Worm (Caenorhabditis elegans) whole organism, early embryonic: ENCODE measurements around the gene srh-34.

Source experiments
- B0310.2 ChIP-seq: sonication (generic microtip); optimal IDR thresholded peaks from 2 replicates; lab custom pipeline; 2016; ENCODE audit warnings: mild to moderate bottlenecking, missing genetic modification characterization, missing compliant biosample characterization
- F13C5.2 ChIP-seq: sonication (generic microtip); optimal IDR thresholded peaks from 2 replicates; lab custom pipeline; 2017; ENCODE audit warnings: mild to moderate bottlenecking, missing genetic modification characterization, inconsistent platforms, missing compliant biosample characterization
- aly-1 ChIP-seq: sonication (generic microtip); optimal IDR thresholded peaks from 2 replicates; lab custom pipeline; 2016; ENCODE audit warnings: missing genetic modification characterization, missing compliant biosample characterization
- ama-1 ChIP-seq: fragments of 150-350 bp; optimal IDR thresholded peaks from 2 replicates; lab custom pipeline; 2014
- ceh-13 ChIP-seq: fragments of 200-800 bp; sonication (Bioruptor generic); optimal IDR thresholded peaks from 2 replicates; lab custom pipeline; 2018; ENCODE audit warnings: mild to moderate bottlenecking, missing genetic modification characterization, missing compliant biosample characterization
- ceh-36 ChIP-seq: sonication (generic microtip); optimal IDR thresholded peaks from 2 replicates; lab custom pipeline; 2016; ENCODE audit warnings: missing genetic modification characterization, inconsistent platforms, missing compliant biosample characterization
- ets-7 ChIP-seq: sonication (generic microtip); optimal IDR thresholded peaks from 2 replicates; lab custom pipeline; 2016; ENCODE audit warnings: missing genotype, missing genetic modification characterization, missing compliant biosample characterization
- flt-1 ChIP-seq: fragments of 200-800 bp; sonication (Bioruptor generic); IDR thresholded peaks from 2 replicates; pipeline ENCODE4 v1.3.6; 2022; ENCODE audit warnings: missing genetic modification characterization, missing compliant biosample characterization
- hmbx-1 ChIP-seq: sonication (generic microtip); optimal IDR thresholded peaks from 2 replicates; lab custom pipeline; 2016; ENCODE audit warnings: mild to moderate bottlenecking, missing genetic modification characterization, missing compliant biosample characterization
- hmg-4 ChIP-seq: fragments of 200-800 bp; sonication (Bioruptor generic); optimal IDR thresholded peaks from 2 replicates; lab custom pipeline; 2018; ENCODE audit warnings: mild to moderate bottlenecking, missing genetic modification characterization, missing compliant biosample characterization
- hnd-1 ChIP-seq: sonication (generic microtip); optimal IDR thresholded peaks from 2 replicates; lab custom pipeline; 2016; ENCODE audit warnings: missing genetic modification characterization, missing compliant biosample characterization
- pes-1 ChIP-seq: fragments of 200-800 bp; sonication (Bioruptor generic); IDR thresholded peaks from 2 replicates; pipeline ENCODE4 v1.3.6; 2022; ENCODE audit warnings: missing genetic modification reagents, missing genetic modification characterization, missing compliant biosample characterization
- scrt-1 ChIP-seq: fragments of 200-800 bp; sonication (Bioruptor generic); IDR thresholded peaks from 2 replicates; pipeline ENCODE4 v1.3.6; 2022; ENCODE audit warnings: missing genetic modification characterization, missing compliant biosample characterization
- sea-1 ChIP-seq: fragments of 200-800 bp; sonication (Bioruptor generic); conservative IDR thresholded peaks from 2 replicates; pipeline ENCODE4 v1.3.6; 2022; ENCODE audit warnings: missing genetic modification characterization, missing compliant biosample characterization
- tbx-11 ChIP-seq: fragments of 200-800 bp; sonication (Bioruptor generic); IDR thresholded peaks from 2 replicates; pipeline ENCODE4 v1.3.6; 2022; ENCODE audit warnings: missing genetic modification characterization, missing compliant biosample characterization
- tbx-37 ChIP-seq: fragments of 200-800 bp; sonication (Bioruptor generic); conservative IDR thresholded peaks from 2 replicates; pipeline ENCODE4 v1.3.6; 2022; ENCODE audit warnings: missing genetic modification reagents, missing genetic modification characterization, missing compliant biosample characterization
- tra-4 ChIP-seq: sonication (generic microtip); optimal IDR thresholded peaks from 2 replicates; lab custom pipeline; 2017; ENCODE audit warnings: missing genetic modification characterization, missing compliant biosample characterization

The srh-34 gene

ce11 chrV:450757-451501 lies 4.5 kb upstream of the srh-34 start, which contains the start of gene nhr-123:
Gene nhr-123 (plus strand): TSS chrV:451451.
- TF ChIP-seq flt-1 (GFP tag; lab: Robert Waterston, UW) (no peak), ceh-36 (no peak), B0310.2 (tag; lab: Kevin White, UChicago) (no peak), scrt-1 (GFP tag; lab: Robert Waterston, UW) (no peak), hnd-1 (tag; lab: Kevin White, UChicago) (no peak), ceh-13 (GFP tag; lab: Kevin White, UChicago) (no peak), ets-7 (tag; lab: Kevin White, UChicago) (no peak), pes-1 (GFP tag; lab: Robert Waterston, UW) (no peak), F13C5.2 (no peak), hmg-4 (GFP tag; lab: Kevin White, UChicago) (no peak), sea-1 (GFP tag; lab: Robert Waterston, UW) (no peak), hmbx-1 (tag; lab: Kevin White, UChicago) (no peak), tra-4 (tag; lab: Kevin White, UChicago) (no peak), tbx-37 (GFP tag; lab: Robert Waterston, UW) (no peak), ama-1 (lab: Kevin White, UChicago) (no peak), tbx-11 (GFP tag; lab: Robert Waterston, UW) (no peak), aly-1 (tag; lab: Kevin White, UChicago) (no peak)

ce11 chrV:449685-450084 lies 3.2 kb upstream of the srh-34 start, which contains the start of gene M02H5.8:
Gene M02H5.8 (plus strand): TSS chrV:449981.
- TF ChIP-seq pes-1 (GFP tag; lab: Robert Waterston, UW) (no peak), ama-1 (lab: Kevin White, UChicago) (no peak), sea-1 (GFP tag; lab: Robert Waterston, UW) (no peak), tbx-37 (GFP tag; lab: Robert Waterston, UW) (no peak), ets-7 (tag; lab: Kevin White, UChicago) (no peak), ceh-13 (GFP tag; lab: Kevin White, UChicago) (no peak), ceh-36 (no peak), F13C5.2 (no peak), tra-4 (tag; lab: Kevin White, UChicago) (no peak), hmbx-1 (tag; lab: Kevin White, UChicago) (no peak)

ce11 chrV:449130-449529 lies 2.7 kb upstream of the srh-34 start, which contains the start of gene srh-35:
Gene srh-35 (minus strand): TSS chrV:449230.
- TF ChIP-seq tbx-37 (GFP tag; lab: Robert Waterston, UW) = no peak

- no peak for TF ChIP-seq tra-4 (tag; lab: Kevin White, UChicago)
- TF ChIP-seq hmg-4 (GFP tag; lab: Kevin White, UChicago) = peak; percentile 23
- no peak for TF ChIP-seq ceh-13 (GFP tag; lab: Kevin White, UChicago)
- no peak for TF ChIP-seq scrt-1 (GFP tag; lab: Robert Waterston, UW)
- TF ChIP-seq tbx-37 (GFP tag; lab: Robert Waterston, UW) = no peak
Observed at ce11 chrV:446988-447387, 514 bp upstream of the srh-34 start.

DNA sequence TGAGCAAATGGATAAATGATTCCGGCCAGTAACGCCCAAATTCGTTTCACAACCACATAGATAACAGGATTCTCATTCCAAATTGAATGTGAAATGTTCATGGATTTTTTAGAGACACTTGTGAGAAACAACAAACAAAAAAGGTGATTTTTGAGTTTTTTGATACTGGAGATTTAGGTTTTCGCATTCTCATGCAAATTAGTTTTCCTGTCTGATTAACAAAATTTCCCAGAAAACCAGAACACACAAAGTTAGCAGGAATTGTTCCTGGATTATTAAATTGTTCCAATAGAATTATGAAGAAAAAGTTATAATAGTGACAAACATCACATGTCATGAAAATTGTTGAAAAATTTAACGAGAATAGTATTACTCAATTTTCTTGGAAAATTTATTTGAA lies 3.3 kb downstream of the srh-34 start, which contains the start of gene srh-33:
srh-33 (minus strand) TSS at position 101 of the 400 bp plus-strand sequence.
- no peak for TF ChIP-seq pes-1 (GFP tag; lab: Robert Waterston, UW)
- TF ChIP-seq scrt-1 (GFP tag; lab: Robert Waterston, UW) = no peak
- no peak for TF ChIP-seq ets-7 (tag; lab: Kevin White, UChicago)
- no peak for TF ChIP-seq ceh-13 (GFP tag; lab: Kevin White, UChicago)
- TF ChIP-seq hmg-4 (GFP tag; lab: Kevin White, UChicago) = no peak
- no peak for TF ChIP-seq F13C5.2
- no peak for TF ChIP-seq aly-1 (tag; lab: Kevin White, UChicago)
- TF ChIP-seq tbx-37 (GFP tag; lab: Robert Waterston, UW) = no peak
- no peak for TF ChIP-seq tra-4 (tag; lab: Kevin White, UChicago)

ce11 chrV:440923-441322 lies 5.6 kb downstream of the srh-34 start, which contains the start of gene B0554.7:
Gene B0554.7 (minus strand): TSS chrV:441023.
- no peak for TF ChIP-seq hmbx-1 (tag; lab: Kevin White, UChicago)
- TF ChIP-seq ets-7 (tag; lab: Kevin White, UChicago) = no peak
- no peak for TF ChIP-seq aly-1 (tag; lab: Kevin White, UChicago)
- TF ChIP-seq tbx-11 (GFP tag; lab: Robert Waterston, UW) = no peak
- no peak for TF ChIP-seq ama-1 (lab: Kevin White, UChicago)
- TF ChIP-seq tbx-37 (GFP tag; lab: Robert Waterston, UW) = no peak
- TF ChIP-seq pes-1 (GFP tag; lab: Robert Waterston, UW) = no peak

ce11 chrV:439183-439749 lies 7.2 kb downstream of the srh-34 start:
- TF ChIP-seq F13C5.2 (no peak), tra-4 (tag; lab: Kevin White, UChicago) (no peak), hnd-1 (tag; lab: Kevin White, UChicago) (no peak)

ce11 chrV:438094-438493 lies 8.4 kb downstream of the srh-34 start, which contains the start of gene B0554.1:
Gene B0554.1 (plus strand): TSS chrV:438394.
- no peak for TF ChIP-seq hmg-4 (GFP tag; lab: Kevin White, UChicago)
